Fruit fly (Drosophila melanogaster) whole organism, embryonic: ENCODE data around the gene IntS14.

Source experiments
- Adf1 ChIP-seq: fragments of 200-800 bp; sonication (Bioruptor generic); IDR thresholded peaks from 2 replicates; pipeline ENCODE4 v1.3.6; 2022; ENCODE audit warnings: missing biosample characterization, missing genetic modification characterization
- B-H2 ChIP-seq: fragments of 200-800 bp; sonication (Bioruptor generic); optimal IDR thresholded peaks from 2 replicates; lab custom pipeline; 2018; ENCODE audit warnings: missing biosample characterization, mild to moderate bottlenecking, missing genetic modification characterization
- BEAF-32 ChIP-seq: fragments of 200-800 bp; sonication (Bioruptor generic); optimal IDR thresholded peaks from 3 replicates; lab custom pipeline; 2017; ENCODE audit warnings: missing biosample characterization, missing genetic modification characterization, mild to moderate bottlenecking, moderate library complexity, missing genetic modification reagents
- CG13296 ChIP-seq: fragments of 200-800 bp; sonication (Bioruptor generic); optimal IDR thresholded peaks from 3 replicates; lab custom pipeline; 2018; ENCODE audit warnings: missing biosample characterization, mild to moderate bottlenecking, missing genetic modification characterization
- CG15479 ChIP-seq: fragments of 200-800 bp; sonication (Bioruptor generic); optimal IDR thresholded peaks from 3 replicates; lab custom pipeline; 2019; ENCODE audit warnings: missing biosample characterization, mild to moderate bottlenecking, missing genetic modification characterization, moderate library complexity
- CG15514 ChIP-seq: fragments of 200-800 bp; sonication (Bioruptor generic); optimal IDR thresholded peaks from 3 replicates; lab custom pipeline; 2017; ENCODE audit warnings: missing biosample characterization, missing genetic modification characterization, mild to moderate bottlenecking, moderate library complexity, missing genetic modification reagents
- CG15601 ChIP-seq: fragments of 200-800 bp; sonication (Bioruptor generic); optimal IDR thresholded peaks from 3 replicates; lab custom pipeline; 2019; ENCODE audit warnings: missing biosample characterization, mild to moderate bottlenecking, missing genetic modification characterization, moderate library complexity
- CG1603 ChIP-seq: fragments of 200-800 bp; sonication (Bioruptor generic); optimal IDR thresholded peaks from 2 replicates; lab custom pipeline; 2019; ENCODE audit warnings: missing biosample characterization, mild to moderate bottlenecking, missing genetic modification characterization, moderate library complexity
- CG32532 ChIP-seq: fragments of 200-800 bp; sonication (Bioruptor generic); IDR thresholded peaks from 2 replicates; pipeline ENCODE4 v1.3.6; 2022; ENCODE audit warnings: missing biosample characterization, missing genetic modification characterization
- CG3726 ChIP-seq: fragments of 200-800 bp; sonication (Bioruptor generic); IDR thresholded peaks from 3 replicates; pipeline ENCODE4, ENCODE4 v1.3.6; 2022; ENCODE audit warnings: missing biosample characterization, missing genetic modification characterization
- CG4328 ChIP-seq: fragments of 200-800 bp; sonication (Bioruptor generic); optimal IDR thresholded peaks from 3 replicates; lab custom pipeline; 2017; ENCODE audit warnings: missing biosample characterization, missing genetic modification reagents, missing genetic modification characterization
- CG4424 ChIP-seq: fragments of 200-800 bp; sonication (Bioruptor generic); optimal IDR thresholded peaks from 3 replicates; lab custom pipeline; 2016; ENCODE audit warnings: missing biosample characterization, missing genetic modification characterization
- CG4730 ChIP-seq: fragments of 200-800 bp; sonication (Bioruptor generic); IDR thresholded peaks from 2 replicates; pipeline ENCODE4 v1.3.6; 2022; ENCODE audit warnings: missing biosample characterization, missing genetic modification characterization
- CG6254 ChIP-seq: fragments of 200-800 bp; sonication (Bioruptor generic); optimal IDR thresholded peaks from 3 replicates; lab custom pipeline; 2017; ENCODE audit warnings: mild to moderate bottlenecking, missing biosample characterization, missing genetic modification reagents, missing genetic modification characterization
- CG6791 ChIP-seq: fragments of 200-800 bp; sonication (Bioruptor generic); IDR thresholded peaks from 3 replicates; pipeline ENCODE4 v1.3.6; 2022; ENCODE audit warnings: missing biosample characterization, missing genetic modification characterization; ENCODE audit not compliant: partially characterized antibody
- CG8359 ChIP-seq: fragments of 200-800 bp; sonication (Bioruptor generic); optimal IDR thresholded peaks from 2 replicates; lab custom pipeline; 2017; ENCODE audit warnings: missing biosample characterization, mild to moderate bottlenecking, missing genetic modification characterization, borderline replicate concordance
- CG9932 ChIP-seq: fragments of 200-800 bp; sonication (Bioruptor generic); IDR thresholded peaks from 2 replicates; pipeline ENCODE4 v1.3.6; 2022; ENCODE audit warnings: missing biosample characterization, missing genetic modification characterization
- CoRest ChIP-seq: fragments of 200-800 bp; sonication (Bioruptor generic); optimal IDR thresholded peaks from 3 replicates; lab custom pipeline; 2018; ENCODE audit warnings: missing biosample characterization, mild to moderate bottlenecking, missing genetic modification characterization, moderate library complexity
- D19B ChIP-seq: fragments of 200-800 bp; sonication (Bioruptor generic); optimal IDR thresholded peaks from 2 replicates; lab custom pipeline; 2017; ENCODE audit warnings: missing biosample characterization, mild to moderate bottlenecking, missing genetic modification characterization
- E2f2 ChIP-seq: fragments of 200-800 bp; sonication (Bioruptor generic); IDR thresholded peaks from 2 replicates; pipeline ENCODE4 v1.3.6; 2022; ENCODE audit warnings: missing biosample characterization, missing genetic modification characterization
- Hr51 ChIP-seq, 2 experiments: fragments of 200-800 bp; sonication (Bioruptor generic); optimal IDR thresholded peaks; 2 replicates in 1 of 2; 3 replicates in 1 of 2; lab custom pipeline; 2016 to 2018; ENCODE audit warnings: missing biosample characterization in 2 of 2, missing genetic modification characterization in 2 of 2, mild to moderate bottlenecking in 1 of 2, moderate library complexity in 1 of 2
- Jarid2 ChIP-seq: fragments of 200-800 bp; sonication (Bioruptor generic); optimal IDR thresholded peaks from 3 replicates; lab custom pipeline; 2017; ENCODE audit warnings: mild to moderate bottlenecking, missing biosample characterization, missing genetic modification reagents, missing genetic modification characterization
- Lhr ChIP-seq: fragments of 200-800 bp; sonication (Bioruptor generic); optimal IDR thresholded peaks from 3 replicates; lab custom pipeline; 2017; ENCODE audit warnings: mild to moderate bottlenecking, missing biosample characterization, missing genetic modification reagents, missing genetic modification characterization
- Meics ChIP-seq: fragments of 200-800 bp; sonication (Bioruptor generic); optimal IDR thresholded peaks from 2 replicates; lab custom pipeline; 2017; ENCODE audit warnings: missing biosample characterization, mild to moderate bottlenecking, missing genetic modification characterization
- Nf-YB ChIP-seq: fragments of 200-800 bp; sonication (Bioruptor generic); optimal IDR thresholded peaks from 3 replicates; lab custom pipeline; 2019; ENCODE audit warnings: missing biosample characterization, mild to moderate bottlenecking, missing genetic modification characterization, moderate library complexity
- Oli ChIP-seq: fragments of 200-800 bp; sonication (Bioruptor generic); optimal IDR thresholded peaks from 2 replicates; lab custom pipeline; 2018; ENCODE audit warnings: missing biosample characterization, mild to moderate bottlenecking, missing genetic modification characterization, moderate library complexity
- Trl ChIP-seq, 3 experiments: fragments of >200 bp in 2 of 3; fragments of 200-800 bp in 1 of 3; sonication (Bioruptor generic) in 1 of 3; optimal IDR thresholded peaks; 2 replicates in 1 of 3; 3 replicates in 2 of 3; lab custom pipeline; 2016 to 2017; ENCODE audit warnings: missing biosample characterization in 1 of 3, missing genetic modification characterization in 1 of 3
- Xbp1 ChIP-seq: fragments of 200-800 bp; sonication (Bioruptor generic); optimal IDR thresholded peaks from 3 replicates; lab custom pipeline; 2016; ENCODE audit warnings: missing biosample characterization, mild to moderate bottlenecking, missing genetic modification characterization
- YL-1 ChIP-seq: fragments of 200-800 bp; sonication (Bioruptor generic); optimal IDR thresholded peaks from 3 replicates; lab custom pipeline; 2017; ENCODE audit warnings: missing biosample characterization, mild to moderate bottlenecking, missing genetic modification characterization
- ato ChIP-seq: fragments of 200-800 bp; sonication (Bioruptor generic); IDR thresholded peaks from 2 replicates; pipeline ENCODE4 v1.3.6; 2022; ENCODE audit warnings: missing biosample characterization, missing genetic modification characterization; ENCODE audit not compliant: partially characterized antibody
- caup ChIP-seq: fragments of 200-800 bp; sonication (Bioruptor generic); optimal IDR thresholded peaks from 3 replicates; lab custom pipeline; 2017; ENCODE audit warnings: missing biosample characterization, mild to moderate bottlenecking, missing genetic modification characterization, moderate library complexity; ENCODE audit not compliant: severe bottlenecking
- cg ChIP-seq: fragments of 200-800 bp; sonication (Bioruptor generic); optimal IDR thresholded peaks from 3 replicates; lab custom pipeline; 2019; ENCODE audit warnings: missing biosample characterization, mild to moderate bottlenecking, missing genetic modification characterization, moderate library complexity
- dmrt11E ChIP-seq: fragments of 200-800 bp; sonication (Bioruptor generic); optimal IDR thresholded peaks from 3 replicates; lab custom pipeline; 2018; ENCODE audit warnings: missing biosample characterization, mild to moderate bottlenecking, missing genetic modification characterization, moderate library complexity
- fd3F ChIP-seq: fragments of 200-800 bp; sonication (Bioruptor generic); optimal IDR thresholded peaks from 2 replicates; lab custom pipeline; 2018; ENCODE audit warnings: missing biosample characterization, mild to moderate bottlenecking, missing genetic modification characterization, moderate library complexity
- gsb ChIP-seq: fragments of 200-800 bp; sonication (Bioruptor generic); IDR thresholded peaks from 2 replicates; pipeline ENCODE4 v1.3.6; 2022; ENCODE audit warnings: missing biosample characterization, missing genetic modification characterization
- jing ChIP-seq: fragments of 200-800 bp; sonication (Bioruptor generic); optimal IDR thresholded peaks from 2 replicates; lab custom pipeline; 2018; ENCODE audit warnings: missing biosample characterization, mild to moderate bottlenecking, missing genetic modification characterization
- lab ChIP-seq: fragments of 200-800 bp; sonication (Bioruptor generic); optimal IDR thresholded peaks from 3 replicates; lab custom pipeline; 2017; ENCODE audit warnings: missing biosample characterization, missing genetic modification characterization, mild to moderate bottlenecking, moderate library complexity, missing genetic modification reagents
- lov ChIP-seq, 2 experiments: fragments of 200-800 bp in 1 of 2; fragments of >200 bp in 1 of 2; sonication (Bioruptor generic) in 1 of 2; IDR thresholded peaks in 1 of 2; optimal IDR thresholded peaks in 1 of 2; 2 replicates in 1 of 2; 3 replicates in 1 of 2; pipeline versions ENCODE4 v1.3.6 to Lab custom; 2017 to 2022; ENCODE audit warnings: missing biosample characterization in 1 of 2, missing genetic modification characterization in 1 of 2
- mirr ChIP-seq: fragments of 200-800 bp; sonication (Bioruptor generic); optimal IDR thresholded peaks from 3 replicates; lab custom pipeline; 2018; ENCODE audit warnings: missing biosample characterization, mild to moderate bottlenecking, missing genetic modification characterization
- mld ChIP-seq: fragments of 200-800 bp; sonication (Bioruptor generic); IDR thresholded peaks from 3 replicates; pipeline ENCODE4 v1.3.6; 2022; ENCODE audit warnings: missing biosample characterization, missing genetic modification characterization; ENCODE audit not compliant: partially characterized antibody
- nau ChIP-seq: fragments of 200-800 bp; sonication (Bioruptor generic); optimal IDR thresholded peaks from 3 replicates; lab custom pipeline; 2017; ENCODE audit warnings: missing biosample characterization, mild to moderate bottlenecking, missing genetic modification characterization, missing genetic modification reagents
- pho ChIP-seq: fragments of 200-800 bp; sonication (Bioruptor generic); optimal IDR thresholded peaks from 2 replicates; lab custom pipeline; 2016; ENCODE audit warnings: missing biosample characterization, missing genetic modification characterization
- sc ChIP-seq, 3 experiments: fragments of >200 bp in 2 of 3; fragments of 200-800 bp in 1 of 3; sonication (Bioruptor generic) in 1 of 3; optimal IDR thresholded peaks; 2 replicates in 2 of 3; 3 replicates in 1 of 3; lab custom pipeline; 2017; ENCODE audit warnings: mild to moderate bottlenecking in 1 of 3, missing biosample characterization in 1 of 3, missing genetic modification characterization in 1 of 3, missing genetic modification reagents in 1 of 3
- sens ChIP-seq: fragments of 200-800 bp; sonication (Bioruptor generic); peaks from one replicate; lab custom pipeline; 2016; ENCODE audit warnings: missing biosample characterization, missing genetic modification characterization
- tap ChIP-seq: fragments of 200-800 bp; optimal IDR thresholded peaks from 3 replicates; lab custom pipeline; 2019; ENCODE audit warnings: missing biosample characterization, mild to moderate bottlenecking, missing genetic modification characterization, moderate library complexity
- tx ChIP-seq: fragments of 200-800 bp; sonication (Bioruptor generic); optimal IDR thresholded peaks from 2 replicates; lab custom pipeline; 2016; ENCODE audit warnings: missing biosample characterization, missing genetic modification characterization

The IntS14 gene

dm6 chr2L:1142730-1143281 lies 21.4 kb upstream of the IntS14 start, which contains the start of gene MFS3 (continued):
- TF ChIP-seq tx (GFP tag; lab: Kevin White, UChicago) (no peak), Jarid2 (peak; percentile 66), Oli (tag; lab: Kevin White, UChicago) (no peak), CG15514 (peak; percentile 76), sc (optimal IDR thresholded peaks at IDR 0.05; lab: Kevin White, UChicago) (no peak), sc (GFP tag; optimal IDR thresholded peaks at IDR 0.05; lab: Kevin White, UChicago) (no peak), pho (GFP tag; lab: Kevin White, UChicago) (no peak), CG6254 (GFP tag; lab: Kevin White, UChicago) (no peak), CoRest (tag; lab: Kevin White, UChicago) (no peak), cg (GFP tag; lab: Kevin White, UChicago) (peak; percentile 81), lab (GFP tag; lab: Kevin White, UChicago) (peak; percentile 64), caup (peak; percentile 7), CG9932 (GFP tag; lab: Robert Waterston, UW) (no peak), Hr51 (GFP tag; optimal IDR thresholded peaks at IDR 0.05; lab: Kevin White, UChicago) (peak in 1 of 2 experiments; percentile 21), Nf-YB (GFP tag; lab: Kevin White, UChicago) (no peak), Adf1 (no peak; the same call in 1 of the 2 replicates), CG4328 (GFP tag; lab: Kevin White, UChicago) (no peak), fd3F (GFP tag; lab: Kevin White, UChicago) (no peak), Lhr (GFP tag; lab: Kevin White, UChicago) (no peak), dmrt11E (tag; lab: Kevin White, UChicago) (no peak), YL-1 (GFP tag; lab: Kevin White, UChicago) (no peak), CG8359 (GFP tag; lab: Kevin White, UChicago) (no peak), Meics (GFP tag; lab: Kevin White, UChicago) (peak; percentile 13), jing (no peak), ato (GFP tag; lab: Robert Waterston, UW) (no peak), Trl (optimal IDR thresholded peaks at IDR 0.05; lab: Kevin White, UChicago) (peak in 1 of 2 experiments; percentile 3), Trl (GFP tag; optimal IDR thresholded peaks at IDR 0.05; lab: Kevin White, UChicago) (no peak), CG15601 (tag; lab: Kevin White, UChicago) (peak; percentile 100), D19B (GFP tag; lab: Kevin White, UChicago) (no peak), Xbp1 (peak; percentile 12), CG13296 (GFP tag; lab: Kevin White, UChicago) (no peak), CG4730 (no peak), CG15479 (no peak), sens (GFP tag; lab: Kevin White, UChicago) (peak; percentile 57), CG32532 (GFP tag; lab: Robert Waterston, UW) (peak; percentile 13; the same call in 1 of the 2 replicates), CG3726 (GFP tag; lab: Robert Waterston, UW) (no peak), nau (GFP tag; lab: Kevin White, UChicago) (no peak), CG1603 (peak; percentile 80), B-H2 (peak; percentile 14), tap (tag; lab: Kevin White, UChicago) (peak; percentile 11), E2f2 (GFP tag; lab: Robert Waterston, UW) (peak; percentile 76), mirr (peak; percentile 11), mld (GFP tag; lab: Robert Waterston, UW) (no peak), CG4424 (no peak), CG6791 (GFP tag; lab: Robert Waterston, UW) (0 out of 3 replicates have a peak, but pooled peaks have one; percentile 38), gsb (GFP tag; lab: Robert Waterston, UW) (no peak), BEAF-32 (peak; percentile 22), lov (optimal IDR thresholded peaks at IDR 0.05; lab: Kevin White, UChicago) (no peak), lov (GFP tag; IDR thresholded peaks at IDR 0.05; lab: Robert Waterston, UW) (no peak)
